Fruit fly (Drosophila melanogaster): ENCODE measurements around the gene CG34288.

DNA sequence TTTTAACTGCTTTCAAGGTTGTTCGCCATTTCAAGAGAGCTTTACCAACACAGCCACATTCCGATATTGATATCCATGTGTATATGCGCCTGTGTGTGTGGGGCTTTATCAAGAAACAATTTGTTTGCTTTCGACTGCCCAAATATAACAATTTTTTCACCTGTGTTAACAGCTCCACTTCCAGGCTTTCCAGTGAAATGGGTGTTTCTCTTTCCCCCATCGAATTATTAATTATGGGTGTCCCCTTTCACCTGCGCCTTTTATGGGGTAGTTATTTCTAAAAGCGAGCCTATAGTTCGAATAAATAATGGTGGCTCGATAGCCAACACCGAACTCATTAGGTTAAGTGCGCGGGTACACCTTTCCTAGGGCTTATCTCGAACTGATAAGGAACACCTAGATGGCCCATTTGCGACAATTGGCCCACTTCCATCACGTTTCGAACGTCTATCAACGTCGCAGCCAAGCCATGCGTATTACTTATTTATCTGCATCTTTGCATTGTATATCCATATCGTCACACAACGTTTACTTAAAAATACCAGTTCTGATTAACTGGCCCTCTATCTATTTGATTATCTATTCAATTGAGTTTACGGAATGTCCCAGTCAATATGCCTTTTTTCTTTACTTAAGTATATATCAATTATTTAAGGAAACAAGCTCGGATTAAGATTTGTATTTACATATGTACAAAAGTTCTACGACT, 35.0 kb downstream of the CG34288 start:
- no peak for TF ChIP-seq EcR (GFP tag; optimal IDR thresholded peaks at IDR 0.05)
- no peak for TF ChIP-seq fd96Ca (GFP tag; IDR thresholded peaks at IDR 0.05)
- no peak for TF ChIP-seq CG10348 (GFP tag; IDR thresholded peaks at IDR 0.05)
- TF ChIP-seq CG32121 (GFP tag; IDR thresholded peaks at IDR 0.05), result no peak
- TF ChIP-seq Ets98B (GFP tag; IDR thresholded peaks at IDR 0.05), result no peak
- TF ChIP-seq gl (tag; optimal IDR thresholded peaks at IDR 0.05), result no peak
- no peak for TF ChIP-seq Pif1B (GFP tag; optimal IDR thresholded peaks at IDR 0.05)

All from whole organism, pupa.